Worm (Caenorhabditis elegans) whole organism, mixed stage, embryonic: ENCODE results near the gene fbxc-55.

Experiments
- blmp-1 ChIP-seq: fragments of 150-350 bp; optimal IDR thresholded peaks from 2 replicates; lab custom pipeline; 2014; ENCODE audit warnings: missing biosample characterization, missing genetic modification characterization
- ces-1 ChIP-seq: fragments of 150-350 bp; optimal IDR thresholded peaks from 2 replicates; lab custom pipeline; 2014; ENCODE audit warnings: missing biosample characterization, missing genetic modification reagents, missing genetic modification characterization
- elt-3 ChIP-seq: fragments of 150-350 bp; optimal IDR thresholded peaks from 2 replicates; lab custom pipeline; 2014; ENCODE audit warnings: missing biosample characterization, missing genetic modification characterization
- pha-4 ChIP-seq: fragments of 150-350 bp; optimal IDR thresholded peaks from 2 replicates; lab custom pipeline; 2018; ENCODE audit warnings: missing biosample characterization, missing genetic modification reagents, missing genetic modification characterization

DNA sequence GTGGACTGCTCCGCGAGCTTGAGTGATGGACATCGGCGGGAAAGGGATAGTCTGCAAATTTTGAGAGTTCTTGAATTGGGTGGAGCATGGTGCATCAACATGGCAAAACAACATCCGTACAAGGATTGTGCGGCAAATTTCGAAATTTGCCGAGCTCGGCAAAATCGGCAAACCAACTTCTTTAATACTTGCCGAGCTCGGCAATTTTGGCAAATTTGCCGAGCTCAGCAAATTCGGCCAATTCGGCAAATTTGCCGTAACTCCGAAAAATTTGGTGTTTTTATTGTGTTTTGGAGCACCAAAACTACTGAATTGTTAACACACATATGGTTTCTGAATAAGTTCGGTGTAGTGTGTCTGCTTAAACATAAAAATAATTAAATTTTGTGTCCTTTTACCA is at the start of gene fbxc-55:
- TF ChIP-seq elt-3 (tag; lab: Kevin White, UChicago) (no peak), blmp-1 (no peak), pha-4 (no peak), ces-1 (GFP tag; lab: Kevin White, UChicago) (no peak)
